Worm (Caenorhabditis elegans) whole organism, L3 larva: ENCODE results near the gene F21D9.11.
A peak's percentile ranks its signal among the peaks of the same experiment; 100 is the strongest.

Experiments
- ZK546.5 ChIP-seq: sonication (generic microtip); optimal IDR thresholded peaks from 2 replicates; lab custom pipeline; 2017; ENCODE audit warnings: missing biosample characterization, missing genetic modification characterization
- aly-2 ChIP-seq: fragments of 150-350 bp; optimal IDR thresholded peaks from 2 replicates; lab custom pipeline; 2014; ENCODE audit warnings: missing biosample characterization, missing genetic modification characterization
- ama-1 ChIP-seq: fragments of 150-350 bp; optimal IDR thresholded peaks from 2 replicates; lab custom pipeline; 2018
- ceh-28 ChIP-seq: fragments of 150-350 bp; optimal IDR thresholded peaks from 2 replicates; lab custom pipeline; 2014; ENCODE audit warnings: missing biosample characterization, missing genetic modification reagents, missing genetic modification characterization
- ceh-82 ChIP-seq: fragments of 150-350 bp; optimal IDR thresholded peaks from 2 replicates; lab custom pipeline; 2014; ENCODE audit warnings: missing biosample characterization, missing genetic modification characterization
- ceh-9 ChIP-seq: sonication (generic microtip); optimal IDR thresholded peaks from 2 replicates; lab custom pipeline; 2018; ENCODE audit warnings: missing biosample characterization, missing genetic modification characterization
- daf-12 ChIP-seq: fragments of 150-350 bp; optimal IDR thresholded peaks from 2 replicates; lab custom pipeline; 2014; ENCODE audit warnings: missing biosample characterization, missing genetic modification reagents, missing genetic modification characterization
- elt-1 ChIP-seq: fragments of 150-350 bp; optimal IDR thresholded peaks from 2 replicates; lab custom pipeline; 2014; ENCODE audit warnings: missing biosample characterization, missing genetic modification characterization
- elt-2 ChIP-seq: sonication (generic microtip); optimal IDR thresholded peaks from 2 replicates; lab custom pipeline; 2016; ENCODE audit warnings: missing genetic modification reagents, mild to moderate bottlenecking, missing genetic modification characterization, missing compliant biosample characterization
- fkh-10 ChIP-seq: sonication (generic microtip); optimal IDR thresholded peaks from 2 replicates; lab custom pipeline; 2017; ENCODE audit warnings: missing biosample characterization, missing genetic modification reagents, missing genetic modification characterization
- fos-1 ChIP-seq: fragments of 150-350 bp; optimal IDR thresholded peaks from 2 replicates; lab custom pipeline; 2014; ENCODE audit warnings: missing biosample characterization, missing genetic modification characterization
- jun-1 ChIP-seq: fragments of 150-350 bp; optimal IDR thresholded peaks from 2 replicates; lab custom pipeline; 2014; ENCODE audit warnings: missing biosample characterization, missing genetic modification reagents, missing genetic modification characterization
- lin-39 ChIP-seq: fragments of 150-350 bp; optimal IDR thresholded peaks from 2 replicates; lab custom pipeline; 2018; ENCODE audit warnings: missing biosample characterization, missing genetic modification reagents, missing genetic modification characterization
- mdl-1 ChIP-seq: fragments of 150-350 bp; optimal IDR thresholded peaks from 2 replicates; lab custom pipeline; 2014; ENCODE audit warnings: missing biosample characterization, missing genetic modification characterization
- mml-1 ChIP-seq: fragments of 150-350 bp; sonication (generic microtip); optimal IDR thresholded peaks from 3 replicates; lab custom pipeline; 2014; ENCODE audit warnings: missing biosample characterization, missing genetic modification characterization
- nfya-1 ChIP-seq: sonication (generic microtip); optimal IDR thresholded peaks from 2 replicates; lab custom pipeline; 2017; ENCODE audit warnings: missing genetic modification characterization, mild to moderate bottlenecking, missing compliant biosample characterization, antibody characterized with exemption, moderate library complexity; ENCODE audit not compliant: insufficient read depth
- nhr-12 ChIP-seq: fragments of 150-350 bp; optimal IDR thresholded peaks from 2 replicates; lab custom pipeline; 2014; ENCODE audit warnings: missing biosample characterization, missing genetic modification characterization
- nhr-23 ChIP-seq: fragments of 150-350 bp; optimal IDR thresholded peaks from 2 replicates; lab custom pipeline; 2014; ENCODE audit warnings: missing biosample characterization, missing genetic modification reagents, missing genetic modification characterization
- nhr-25 ChIP-seq: sonication (generic microtip); optimal IDR thresholded peaks from 2 replicates; lab custom pipeline; 2017; ENCODE audit warnings: missing biosample characterization, missing genetic modification characterization
- nhr-28 ChIP-seq: fragments of 150-350 bp; optimal IDR thresholded peaks from 2 replicates; lab custom pipeline; 2014; ENCODE audit warnings: missing biosample characterization, missing genetic modification characterization
- nhr-43 ChIP-seq: sonication (generic microtip); optimal IDR thresholded peaks from 2 replicates; lab custom pipeline; 2016; ENCODE audit warnings: mild to moderate bottlenecking, missing genetic modification characterization, missing compliant biosample characterization; ENCODE audit not compliant: poor library complexity, severe bottlenecking
- nhr-76 ChIP-seq: fragments of 150-350 bp; sonication (generic microtip); optimal IDR thresholded peaks from 5 replicates; lab custom pipeline; 2014; ENCODE audit warnings: missing biosample characterization, missing genetic modification characterization
- nhr-77 ChIP-seq: fragments of 150-350 bp; optimal IDR thresholded peaks from 2 replicates; lab custom pipeline; 2014; ENCODE audit warnings: missing biosample characterization, missing genetic modification characterization
- pha-4 ChIP-seq: fragments of 150-350 bp; optimal IDR thresholded peaks from 2 replicates; lab custom pipeline; 2014; ENCODE audit warnings: missing biosample characterization, missing genetic modification reagents, missing genetic modification characterization
- pqm-1 ChIP-seq: fragments of 150-350 bp; optimal IDR thresholded peaks from 2 replicates; lab custom pipeline; 2017; ENCODE audit warnings: missing biosample characterization, missing genetic modification characterization, inconsistent platforms
- sea-2 ChIP-seq: fragments of 150-350 bp; sonication (generic microtip); optimal IDR thresholded peaks from 4 replicates; lab custom pipeline; 2014; ENCODE audit warnings: missing biosample characterization, missing genetic modification reagents, missing genetic modification characterization
- skn-1 ChIP-seq: fragments of 150-350 bp; optimal IDR thresholded peaks from 2 replicates; lab custom pipeline; 2014; ENCODE audit warnings: missing biosample characterization, missing genetic modification characterization
- snpc-4 ChIP-seq: fragments of 150-350 bp; optimal IDR thresholded peaks from 2 replicates; lab custom pipeline; 2014; ENCODE audit warnings: missing biosample characterization, missing genetic modification characterization
- tbx-2 ChIP-seq: sonication (generic microtip); optimal IDR thresholded peaks from 2 replicates; lab custom pipeline; 2016; ENCODE audit warnings: mild to moderate bottlenecking, missing genetic modification characterization, missing compliant biosample characterization
- unc-39 ChIP-seq: sonication (generic microtip); optimal IDR thresholded peaks from 4 replicates; lab custom pipeline; 2017; ENCODE audit warnings: missing biosample characterization, missing genetic modification characterization
- unc-62 ChIP-seq: fragments of 150-350 bp; sonication (generic microtip); optimal IDR thresholded peaks from 4 replicates; lab custom pipeline; 2014; ENCODE audit warnings: missing biosample characterization, missing genetic modification reagents, missing genetic modification characterization
- zag-1 ChIP-seq: fragments of 150-350 bp; optimal IDR thresholded peaks from 2 replicates; lab custom pipeline; 2014; ENCODE audit warnings: missing biosample characterization, missing genetic modification characterization
- ztf-11 ChIP-seq: fragments of 150-350 bp; optimal IDR thresholded peaks from 2 replicates; lab custom pipeline; 2014; ENCODE audit warnings: missing biosample characterization, missing genetic modification characterization

F21D9.11 gene

ce11 chrV:19251844-19252243, at the start of gene F21D9.11:
Gene F21D9.11, plus strand, starts transcription at chrV:19252144.
- TF ChIP-seq ZK546.5 (tag; lab: Kevin White, UChicago) = no peak
- TF ChIP-seq ceh-28 = no peak
- no peak for TF ChIP-seq nhr-23
- no peak for TF ChIP-seq daf-12
- no peak for TF ChIP-seq nhr-28
- no peak for TF ChIP-seq lin-39 (tag; lab: Kevin White, UChicago)
- no peak for TF ChIP-seq fos-1
- TF ChIP-seq pqm-1 = no peak
- no peak for TF ChIP-seq mml-1 (tag; lab: Kevin White, UChicago)
- TF ChIP-seq ceh-9 (tag; lab: Kevin White, UChicago) = no peak
- no peak for TF ChIP-seq skn-1 (tag; lab: Kevin White, UChicago)
- TF ChIP-seq mdl-1 = no peak
- no peak for TF ChIP-seq nhr-77
- TF ChIP-seq nfya-1 (tag; lab: Kevin White, UChicago) = no peak

DNA sequence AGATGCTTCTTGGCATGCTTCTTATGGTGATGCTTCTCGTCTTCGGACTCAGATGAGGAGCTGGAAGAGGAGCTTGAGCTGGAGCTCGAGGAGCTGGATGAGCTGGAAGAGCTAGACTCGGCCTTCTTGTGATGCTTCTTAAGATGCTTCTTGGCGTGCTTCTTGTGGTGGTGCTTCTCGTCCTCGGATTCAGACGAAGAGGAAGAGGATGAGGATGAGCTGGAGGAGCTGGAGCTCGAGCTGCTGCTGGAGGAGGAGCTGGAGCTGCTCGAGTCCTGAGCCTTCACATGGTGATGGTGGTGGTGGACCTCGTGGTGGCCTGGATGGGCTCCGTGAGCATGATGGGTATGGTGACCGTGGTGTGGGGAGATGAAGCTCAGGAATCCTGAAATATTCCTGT, 49.1 kb upstream of the F21D9.11 start:
- TF ChIP-seq unc-62 (GFP tag; lab: Kevin White, UChicago) = no peak
- TF ChIP-seq nhr-25 (tag; lab: Kevin White, UChicago) = no peak
- no peak for TF ChIP-seq pqm-1
- no peak for TF ChIP-seq mdl-1
- no peak for TF ChIP-seq nhr-12 (tag; lab: Kevin White, UChicago)

- no peak for TF ChIP-seq pha-4 (tag; lab: Kevin White, UChicago)
- TF ChIP-seq ceh-82 (tag; lab: Kevin White, UChicago) = no peak
- TF ChIP-seq ztf-11 (tag; lab: Kevin White, UChicago) = no peak
- TF ChIP-seq unc-62 (GFP tag; lab: Kevin White, UChicago) = no peak
- peak; percentile 81 for TF ChIP-seq elt-2 (tag; lab: Kevin White, UChicago)
- TF ChIP-seq pqm-1 = peak; percentile 68
- no peak for TF ChIP-seq daf-12
- no peak for TF ChIP-seq lin-39 (tag; lab: Kevin White, UChicago)
These were observed 48.6 kb upstream of the F21D9.11 start, which contains the start of gene Y39B6A.1 for ce11 chrV:19203299-19203698. Gene Y39B6A.1, minus strand, starts transcription at chrV:19203607.

- TF ChIP-seq jun-1 (peak; percentile 50), elt-2 (tag; lab: Kevin White, UChicago) (peak; percentile 96), nfya-1 (tag; lab: Kevin White, UChicago) (peak; percentile 11), pqm-1 (peak; percentile 93), unc-39 (tag; lab: Kevin White, UChicago) (no peak), fkh-10 (GFP tag; lab: Kevin White, UChicago) (no peak), nhr-76 (no peak)
These were observed 46.5 kb upstream of the F21D9.11 start for ce11 chrV:19205450-19205849.

DNA sequence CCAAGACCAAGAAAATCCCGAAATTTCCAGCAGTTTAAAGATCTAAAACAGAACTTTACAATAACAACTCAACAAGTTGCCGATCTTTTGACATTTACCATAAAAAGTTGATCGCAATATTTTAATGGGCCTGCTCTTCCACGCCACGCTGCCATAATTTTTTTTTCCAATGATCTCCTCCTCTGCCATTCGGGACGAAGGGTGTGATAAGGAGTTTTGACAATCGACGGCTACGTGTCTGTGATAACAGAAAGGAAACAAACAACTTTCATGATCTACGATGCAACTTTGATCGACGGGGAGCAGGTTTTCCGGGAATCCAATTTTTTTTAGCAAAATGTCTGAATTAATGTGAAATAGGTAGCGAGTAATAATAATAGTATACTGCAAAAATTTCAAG, 45.0 kb upstream of the F21D9.11 start:
- TF ChIP-seq jun-1 (no peak), pha-4 (tag; lab: Kevin White, UChicago) (peak; percentile 1), elt-2 (tag; lab: Kevin White, UChicago) (peak; percentile 92), pqm-1 (peak; percentile 71)

- no peak for TF ChIP-seq sea-2 (GFP tag; lab: Kevin White, UChicago)
- no peak for TF ChIP-seq snpc-4 (tag; lab: Kevin White, UChicago)
- TF ChIP-seq ceh-28 = no peak
- TF ChIP-seq mdl-1 = no peak
- TF ChIP-seq aly-2 (tag; lab: Kevin White, UChicago) = no peak
- no peak for TF ChIP-seq nhr-25 (tag; lab: Kevin White, UChicago)
- no peak for TF ChIP-seq ama-1 (lab: Kevin White, UChicago)
- TF ChIP-seq mml-1 (tag; lab: Kevin White, UChicago) = no peak
- no peak for TF ChIP-seq elt-1
- no peak for TF ChIP-seq zag-1 (tag; lab: Kevin White, UChicago)
These were observed 40.1 kb upstream of the F21D9.11 start, which contains the start of gene nhr-79 for ce11 chrV:19211795-19212194. Gene nhr-79, minus strand, starts transcription at chrV:19211895.

- peak; percentile 0 for TF ChIP-seq nhr-23
- no peak for TF ChIP-seq ztf-11 (tag; lab: Kevin White, UChicago)
- TF ChIP-seq sea-2 (GFP tag; lab: Kevin White, UChicago) = no peak
- no peak for TF ChIP-seq tbx-2 (tag; lab: Kevin White, UChicago)
- no peak for TF ChIP-seq nhr-12 (tag; lab: Kevin White, UChicago)
- TF ChIP-seq elt-2 (tag; lab: Kevin White, UChicago) = peak; percentile 90
- peak; percentile 54 for TF ChIP-seq pha-4 (tag; lab: Kevin White, UChicago)
- no peak for TF ChIP-seq ZK546.5 (tag; lab: Kevin White, UChicago)
- peak; percentile 18 for TF ChIP-seq jun-1
- peak; percentile 86 for TF ChIP-seq pqm-1
- TF ChIP-seq nhr-76 = peak; percentile 97
- no peak for TF ChIP-seq nhr-43 (tag; lab: Kevin White, UChicago)
These were observed 39.6 kb upstream of the F21D9.11 start for ce11 chrV:19212354-19212753.
